Fruit fly (Drosophila melanogaster) whole organism, embryonic: ENCODE measurements around the gene p24-1.

Experiments
- C15 ChIP-seq: fragments of 200-800 bp; sonication (Bioruptor generic); IDR thresholded peaks from 3 replicates; pipeline ENCODE4 v1.3.6; 2022; ENCODE audit warnings: missing biosample characterization, missing genetic modification characterization
- CG10543 ChIP-seq: fragments of 200-800 bp; sonication (Bioruptor generic); optimal IDR thresholded peaks from 3 replicates; lab custom pipeline; 2017; ENCODE audit warnings: missing biosample characterization, mild to moderate bottlenecking, missing genetic modification characterization, moderate library complexity
- CG10565 ChIP-seq: fragments of 200-800 bp; sonication (Bioruptor generic); optimal IDR thresholded peaks from 3 replicates; lab custom pipeline; 2016; ENCODE audit warnings: missing biosample characterization, mild to moderate bottlenecking, missing genetic modification characterization
- CG10959 ChIP-seq: fragments of 200-800 bp; sonication (Bioruptor generic); IDR thresholded peaks from 2 replicates; pipeline ENCODE4 v1.3.6; 2022; ENCODE audit warnings: missing biosample characterization, missing genetic modification characterization
- CG11504 ChIP-seq: fragments of 200-800 bp; sonication (Bioruptor generic); optimal IDR thresholded peaks from 3 replicates; lab custom pipeline; 2019; ENCODE audit warnings: missing biosample characterization, mild to moderate bottlenecking, missing genetic modification characterization, moderate library complexity
- CG11696 ChIP-seq: fragments of 200-800 bp; sonication (Bioruptor generic); IDR thresholded peaks from 2 replicates; pipeline ENCODE4 v1.3.6; 2022; ENCODE audit warnings: missing biosample characterization, missing genetic modification characterization
- CG12391 ChIP-seq: fragments of 200-800 bp; sonication (Bioruptor generic); optimal IDR thresholded peaks from 3 replicates; lab custom pipeline; 2018; ENCODE audit warnings: missing biosample characterization, mild to moderate bottlenecking, missing genetic modification characterization, moderate library complexity
- CG12769 ChIP-seq: fragments of 200-800 bp; sonication (Bioruptor generic); optimal IDR thresholded peaks from 2 replicates; lab custom pipeline; 2019; ENCODE audit warnings: missing biosample characterization, mild to moderate bottlenecking, missing genetic modification characterization, moderate library complexity
- CG12942 ChIP-seq: fragments of 200-800 bp; sonication (Bioruptor generic); optimal IDR thresholded peaks from 3 replicates; lab custom pipeline; 2016; ENCODE audit warnings: missing biosample characterization, missing genetic modification characterization
- CG13424 ChIP-seq: fragments of 200-800 bp; sonication (Bioruptor generic); optimal IDR thresholded peaks from 2 replicates; lab custom pipeline; 2019; ENCODE audit warnings: missing biosample characterization, mild to moderate bottlenecking, missing genetic modification characterization, moderate library complexity
- CG14667 ChIP-seq: fragments of 200-800 bp; sonication (Bioruptor generic); IDR thresholded peaks from 2 replicates; pipeline ENCODE4 v1.3.6; 2022; ENCODE audit warnings: missing biosample characterization, missing genetic modification characterization
- CG16779 ChIP-seq: fragments of 200-800 bp; sonication (Bioruptor generic); IDR thresholded peaks from 2 replicates; pipeline ENCODE4 v1.3.6; 2022; ENCODE audit warnings: missing biosample characterization, missing genetic modification characterization
- CG16813 ChIP-seq: fragments of 200-800 bp; sonication (Bioruptor generic); IDR thresholded peaks from 3 replicates; pipeline ENCODE4 v1.3.6; 2022; ENCODE audit warnings: missing biosample characterization, missing genetic modification characterization; ENCODE audit not compliant: partially characterized antibody
- CG17385 ChIP-seq: fragments of 200-800 bp; sonication (Bioruptor generic); optimal IDR thresholded peaks from 3 replicates; lab custom pipeline; 2018; ENCODE audit warnings: missing biosample characterization, mild to moderate bottlenecking, missing genetic modification characterization
- CG4730 ChIP-seq: fragments of 200-800 bp; sonication (Bioruptor generic); IDR thresholded peaks from 2 replicates; pipeline ENCODE4 v1.3.6; 2022; ENCODE audit warnings: missing biosample characterization, missing genetic modification characterization
- CG6813 ChIP-seq: fragments of 200-800 bp; sonication (Bioruptor generic); optimal IDR thresholded peaks from 2 replicates; lab custom pipeline; 2017; ENCODE audit warnings: missing biosample characterization, missing genetic modification characterization, mild to moderate bottlenecking, moderate library complexity, missing genetic modification reagents
- CG7928 ChIP-seq: fragments of 200-800 bp; sonication (Bioruptor generic); optimal IDR thresholded peaks from 2 replicates; lab custom pipeline; 2017; ENCODE audit warnings: missing biosample characterization, mild to moderate bottlenecking, missing genetic modification characterization
- CG9437 ChIP-seq: fragments of 200-800 bp; sonication (Bioruptor generic); optimal IDR thresholded peaks from 2 replicates; lab custom pipeline; 2018; ENCODE audit warnings: missing biosample characterization, mild to moderate bottlenecking, missing genetic modification characterization
- CkIIα-i1 ChIP-seq: fragments of 200-800 bp; sonication (Bioruptor generic); IDR thresholded peaks from 2 replicates; pipeline ENCODE4 v1.3.6; 2022; ENCODE audit warnings: missing biosample characterization, missing genetic modification characterization
- CoRest ChIP-seq: fragments of 200-800 bp; sonication (Bioruptor generic); optimal IDR thresholded peaks from 3 replicates; lab custom pipeline; 2018; ENCODE audit warnings: missing biosample characterization, mild to moderate bottlenecking, missing genetic modification characterization, moderate library complexity
- Drgx ChIP-seq: fragments of 200-800 bp; sonication (Bioruptor generic); IDR thresholded peaks from 2 replicates; pipeline ENCODE4 v1.3.6; 2022; ENCODE audit warnings: missing biosample characterization, missing genetic modification characterization
- E2f2 ChIP-seq: fragments of 200-800 bp; sonication (Bioruptor generic); IDR thresholded peaks from 2 replicates; pipeline ENCODE4 v1.3.6; 2022; ENCODE audit warnings: missing biosample characterization, missing genetic modification characterization
- Elba2 ChIP-seq: fragments of 200-800 bp; sonication (Bioruptor generic); optimal IDR thresholded peaks from 3 replicates; lab custom pipeline; 2016; ENCODE audit warnings: missing biosample characterization, missing genetic modification characterization
- HLH4C ChIP-seq: fragments of 200-800 bp; sonication (Bioruptor generic); IDR thresholded peaks from 3 replicates; pipeline ENCODE4 v1.3.6; 2022; ENCODE audit warnings: missing biosample characterization, missing genetic modification characterization; ENCODE audit not compliant: partially characterized antibody
- Med ChIP-seq: fragments of 200-800 bp; sonication (Bioruptor generic); peaks from one replicate; lab custom pipeline; 2016; ENCODE audit warnings: missing biosample characterization, missing genetic modification characterization, mild to moderate bottlenecking, inconsistent platforms, moderate library complexity
- NFAT ChIP-seq: fragments of 200-800 bp; sonication (Bioruptor generic); IDR thresholded peaks from 2 replicates; pipeline ENCODE4 v1.3.6; 2022; ENCODE audit warnings: missing biosample characterization, missing genetic modification characterization
- Oaz ChIP-seq: fragments of 200-800 bp; sonication (Bioruptor generic); IDR thresholded peaks from 2 replicates; pipeline ENCODE4 v1.3.6; 2022; ENCODE audit warnings: missing biosample characterization, missing genetic modification characterization
- Optix ChIP-seq: fragments of 200-800 bp; sonication (Bioruptor generic); IDR thresholded peaks from 3 replicates; pipeline ENCODE4 v1.3.6; 2022; ENCODE audit warnings: missing biosample characterization, missing genetic modification characterization
- Poxn ChIP-seq: fragments of 200-800 bp; sonication (Bioruptor generic); IDR thresholded peaks from 2 replicates; pipeline ENCODE4 v1.3.6; 2022; ENCODE audit warnings: missing biosample characterization, missing genetic modification characterization
- Stat92E ChIP-seq, 3 experiments: fragments of >200 bp in 2 of 3; fragments of 200-800 bp in 1 of 3; sonication (Bioruptor generic) in 1 of 3; optimal IDR thresholded peaks; 2 replicates each; lab custom pipeline; 2017 to 2019; ENCODE audit warnings: missing biosample characterization in 3 of 3, missing genetic modification characterization in 3 of 3, mild to moderate bottlenecking in 1 of 3, moderate library complexity in 1 of 3
- Taf1 ChIP-seq: fragments of 200-800 bp; sonication (Bioruptor generic); IDR thresholded peaks from 2 replicates; pipeline ENCODE4 v1.3.6; 2022; ENCODE audit warnings: missing biosample characterization, missing genetic modification characterization
- abd-A ChIP-seq: fragments of 200-800 bp; sonication (Bioruptor generic); optimal IDR thresholded peaks from 3 replicates; lab custom pipeline; 2019; ENCODE audit warnings: missing biosample characterization, mild to moderate bottlenecking, missing genetic modification characterization, moderate library complexity
- ase ChIP-seq: fragments of 200-800 bp; sonication (Bioruptor generic); IDR thresholded peaks from 3 replicates; pipeline ENCODE4 v1.3.6; 2022; ENCODE audit warnings: missing biosample characterization, missing genetic modification characterization
- bcd ChIP-seq: fragments of 200-800 bp; sonication (Bioruptor generic); optimal IDR thresholded peaks from 2 replicates; lab custom pipeline; 2017; ENCODE audit warnings: missing biosample characterization, mild to moderate bottlenecking, missing genetic modification characterization
- chinmo ChIP-seq: fragments of 200-800 bp; sonication (Bioruptor generic); IDR thresholded peaks from 4 replicates; pipeline ENCODE4 v1.3.6; 2022; ENCODE audit warnings: missing biosample characterization, missing genetic modification characterization; ENCODE audit not compliant: partially characterized antibody
- chn ChIP-seq: fragments of 200-800 bp; sonication (Bioruptor generic); optimal IDR thresholded peaks from 2 replicates; lab custom pipeline; 2016; ENCODE audit warnings: missing biosample characterization, missing genetic modification characterization
- crp ChIP-seq, 2 experiments: fragments of 200-800 bp; sonication (Bioruptor generic); optimal IDR thresholded peaks; 2 replicates in 1 of 2; 3 replicates in 1 of 2; lab custom pipeline; 2017; ENCODE audit warnings: missing biosample characterization in 2 of 2, missing genetic modification characterization in 2 of 2, mild to moderate bottlenecking in 1 of 2, moderate library complexity in 1 of 2
- grau ChIP-seq: fragments of 200-800 bp; optimal IDR thresholded peaks from 3 replicates; lab custom pipeline; 2019; ENCODE audit warnings: missing biosample characterization, mild to moderate bottlenecking, missing genetic modification characterization, moderate library complexity
- grn ChIP-seq: fragments of 200-800 bp; sonication (Bioruptor generic); optimal IDR thresholded peaks from 3 replicates; lab custom pipeline; 2017; ENCODE audit warnings: missing biosample characterization, missing genetic modification characterization
- ham ChIP-seq: fragments of 200-800 bp; sonication (Bioruptor generic); IDR thresholded peaks from 2 replicates; pipeline ENCODE4 v1.3.6; 2022; ENCODE audit warnings: missing biosample characterization, missing genetic modification characterization
- hkb ChIP-seq, 2 experiments: fragments of 200-800 bp in 1 of 2; fragments of >200 bp in 1 of 2; sonication (Bioruptor generic) in 1 of 2; IDR thresholded peaks in 1 of 2; optimal IDR thresholded peaks in 1 of 2; 2 replicates each; pipeline versions ENCODE4 v1.3.6 to Lab custom; 2017 to 2022; ENCODE audit warnings: missing biosample characterization in 1 of 2, missing genetic modification characterization in 1 of 2
- nau ChIP-seq: fragments of 200-800 bp; sonication (Bioruptor generic); optimal IDR thresholded peaks from 3 replicates; lab custom pipeline; 2017; ENCODE audit warnings: missing biosample characterization, mild to moderate bottlenecking, missing genetic modification characterization, missing genetic modification reagents
- nmo ChIP-seq: fragments of 200-800 bp; sonication (Bioruptor generic); optimal IDR thresholded peaks from 2 replicates; lab custom pipeline; 2018; ENCODE audit warnings: missing biosample characterization, mild to moderate bottlenecking, missing genetic modification characterization, moderate library complexity
- scrt ChIP-seq: fragments of 200-800 bp; sonication (Bioruptor generic); optimal IDR thresholded peaks from 2 replicates; lab custom pipeline; 2018; ENCODE audit warnings: missing biosample characterization, mild to moderate bottlenecking, missing genetic modification characterization, moderate library complexity
- trem ChIP-seq: fragments of 200-800 bp; optimal IDR thresholded peaks from 3 replicates; lab custom pipeline; 2019; ENCODE audit warnings: missing biosample characterization, mild to moderate bottlenecking, missing genetic modification characterization, moderate library complexity
- ttk ChIP-seq: fragments of 200-800 bp; sonication (Bioruptor generic); IDR thresholded peaks from 2 replicates; pipeline ENCODE4 v2.1.2; 2022; ENCODE audit warnings: missing biosample characterization, missing genetic modification characterization
- zen2 ChIP-seq: fragments of 200-800 bp; sonication (Bioruptor generic); IDR thresholded peaks from 3 replicates; pipeline ENCODE4 v1.3.6; 2022; ENCODE audit warnings: missing biosample characterization, missing genetic modification characterization; ENCODE audit not compliant: partially characterized antibody

The p24-1 gene

dm6 chrX:11817183-11817972 is 35.0 kb downstream of the p24-1 start (continued):
- TF ChIP-seq Optix (no peak), zen2 (GFP tag; lab: Robert Waterston, UW) (no peak), NFAT (no peak), nau (GFP tag; lab: Kevin White, UChicago) (peak; percentile 13), grn (GFP tag; lab: Kevin White, UChicago) (no peak), CG13424 (tag; lab: Kevin White, UChicago) (no peak), Drgx (no peak), HLH4C (GFP tag; lab: Robert Waterston, UW) (no peak), C15 (GFP tag; lab: Robert Waterston, UW) (no peak), crp (GFP tag; optimal IDR thresholded peaks at IDR 0.05; lab: Kevin White, UChicago) (peak in 1 of 2 experiments; percentile 73)

DNA sequence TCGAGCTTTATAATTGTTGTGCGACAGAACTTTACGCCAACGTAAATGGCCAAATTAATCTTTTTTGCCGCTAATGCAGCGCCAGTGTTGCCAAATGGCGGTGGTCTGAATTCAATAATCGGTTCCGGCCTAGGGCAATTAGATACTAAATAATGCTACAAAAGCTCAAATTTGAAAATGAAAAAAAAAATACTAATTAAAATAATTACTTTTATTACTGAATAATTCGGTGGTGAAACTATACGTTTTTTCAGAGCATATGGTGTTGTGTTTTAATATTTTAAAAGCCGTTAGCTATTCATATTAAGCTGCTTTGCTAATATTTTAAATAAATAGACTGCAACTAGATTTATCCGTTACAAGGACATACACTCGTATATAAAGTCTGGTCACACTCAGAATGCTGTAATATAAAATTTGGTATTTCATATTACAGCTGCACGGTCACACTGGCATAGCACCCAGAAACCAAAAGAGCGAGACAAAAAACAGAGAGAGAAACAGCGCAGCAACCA is 35.8 kb downstream of the p24-1 start, which contains the start of the genes CG1578 and rudhira:
Gene CG1578, minus strand, starts transcription at position 118 of the 515 bp plus-strand sequence.
Gene rudhira, plus strand, starts transcription at position 465 of the 515 bp plus-strand sequence.
- TF ChIP-seq CG11504 (tag; lab: Kevin White, UChicago) (peak; percentile 32), abd-A (tag; lab: Kevin White, UChicago) (peak; percentile 71), CG16813 (GFP tag; lab: Robert Waterston, UW) (0 out of 3 replicates have a peak, but pooled peaks have one; percentile 9), scrt (GFP tag; lab: Kevin White, UChicago) (no peak), CG12942 (GFP tag; lab: Kevin White, UChicago) (no peak), CG11696 (no peak), CG14667 (GFP tag; lab: Robert Waterston, UW) (no peak), trem (tag; lab: Kevin White, UChicago) (peak; percentile 24), chinmo (GFP tag; lab: Robert Waterston, UW) (no peak), CG16779 (GFP tag; lab: Robert Waterston, UW) (no peak), CG10959 (no peak), Oaz (no peak), CkIIα-i1 (no peak), Stat92E (GFP tag; optimal IDR thresholded peaks at IDR 0.05; lab: Kevin White, UChicago) (no peak), CG7928 (GFP tag; lab: Kevin White, UChicago) (no peak), chn (GFP tag; lab: Kevin White, UChicago) (no peak), E2f2 (GFP tag; lab: Robert Waterston, UW) (peak; percentile 58), Poxn (GFP tag; lab: Robert Waterston, UW) (no peak), CG12769 (tag; lab: Kevin White, UChicago) (no peak), CG10543 (GFP tag; lab: Kevin White, UChicago) (peak; percentile 36), ham (GFP tag; lab: Robert Waterston, UW) (no peak), Taf1 (GFP tag; lab: Robert Waterston, UW) (no peak), Med (GFP tag; lab: Kevin White, UChicago) (peak; percentile 80), CG4730 (GFP tag; lab: Robert Waterston, UW) (no peak), CG13424 (tag; lab: Kevin White, UChicago) (no peak), bcd (peak; percentile 34), hkb (optimal IDR thresholded peaks at IDR 0.05; lab: Kevin White, UChicago) (no peak), hkb (GFP tag; IDR thresholded peaks at IDR 0.05; lab: Robert Waterston, UW) (no peak), ttk (GFP tag; lab: Robert Waterston, UW) (no peak), Elba2 (no peak), CG17385 (GFP tag; lab: Kevin White, UChicago) (no peak), grau (tag; lab: Kevin White, UChicago) (no peak), CG12391 (tag; lab: Kevin White, UChicago) (peak; percentile 38), CG9437 (peak; percentile 31), ase (no peak), nmo (GFP tag; lab: Kevin White, UChicago) (peak; percentile 47), CG6813 (GFP tag; lab: Kevin White, UChicago) (no peak), CoRest (tag; lab: Kevin White, UChicago) (peak; percentile 64), CG10565 (GFP tag; lab: Kevin White, UChicago) (no peak)
